Worm (Caenorhabditis elegans) whole organism, L4 larva: Measurements from ENCODE around the gene efhc-1.
A peak's percentile ranks its signal among the peaks of the same experiment; 100 is the strongest.

Source experiments
- F26F4.8 ChIP-seq: fragments of 200-800 bp; sonication (Bioruptor generic); conservative IDR thresholded peaks from 2 replicates; pipeline ENCODE4 v1.3.6; 2022; ENCODE audit warnings: missing genetic modification characterization, missing compliant biosample characterization
- F37D6.2 ChIP-seq: sonication (generic microtip); optimal IDR thresholded peaks from 2 replicates; lab custom pipeline; 2016; ENCODE audit warnings: mild to moderate bottlenecking, missing genetic modification characterization, missing compliant biosample characterization
- T26A8.4 ChIP-seq: fragments of 200-800 bp; sonication (Bioruptor generic); IDR thresholded peaks from 2 replicates; pipeline ENCODE4 v1.3.6; 2022; ENCODE audit warnings: missing genetic modification characterization, missing compliant biosample characterization
- Y105C5A.15 ChIP-seq: fragments of 200-800 bp; sonication (Bioruptor generic); IDR thresholded peaks from 2 replicates; pipeline ENCODE4 v1.3.6; 2022; ENCODE audit warnings: missing genetic modification characterization, missing compliant biosample characterization
- Y5F2A.4 ChIP-seq: fragments of 200-800 bp; sonication (Bioruptor generic); optimal IDR thresholded peaks from 2 replicates; lab custom pipeline; 2018; ENCODE audit warnings: mild to moderate bottlenecking, missing genetic modification characterization, missing compliant biosample characterization
- ZK337.2 ChIP-seq: fragments of 200-800 bp; sonication (Bioruptor generic); IDR thresholded peaks from 2 replicates; pipeline ENCODE4 v1.3.6; 2022; ENCODE audit warnings: missing genetic modification reagents, missing genetic modification characterization, missing compliant biosample characterization
- aha-1 ChIP-seq: fragments of 150-350 bp; peaks from one replicate; lab custom pipeline; 2014; ENCODE audit warnings: missing biosample characterization, missing genetic modification characterization
- ceh-20 ChIP-seq: fragments of 200-800 bp; sonication (Bioruptor generic); IDR thresholded peaks from 2 replicates; pipeline ENCODE4 v1.3.6; 2022; ENCODE audit warnings: missing genetic modification reagents, missing genetic modification characterization, missing compliant biosample characterization
- ceh-28 ChIP-seq: fragments of 150-350 bp; optimal IDR thresholded peaks from 2 replicates; lab custom pipeline; 2014; ENCODE audit warnings: missing biosample characterization, missing genetic modification reagents, missing genetic modification characterization
- ceh-82 ChIP-seq: sonication (generic microtip); optimal IDR thresholded peaks from 2 replicates; lab custom pipeline; 2017; ENCODE audit warnings: missing biosample characterization, missing genetic modification characterization
- ces-1 ChIP-seq: fragments of 150-350 bp; sonication (generic microtip); optimal IDR thresholded peaks from 4 replicates; lab custom pipeline; 2014; ENCODE audit warnings: missing biosample characterization, missing genetic modification reagents, missing genetic modification characterization
- cey-2 ChIP-seq: sonication (generic microtip); optimal IDR thresholded peaks from 3 replicates; lab custom pipeline; 2017; ENCODE audit warnings: missing genetic modification characterization, mild to moderate bottlenecking, missing compliant biosample characterization, antibody characterized with exemption, borderline replicate concordance; ENCODE audit not compliant: insufficient read depth
- daf-16 ChIP-seq, 3 experiments: sonication (generic microtip); optimal IDR thresholded peaks; 2 replicates each; lab custom pipeline; 2016 to 2017; ENCODE audit warnings: missing genetic modification characterization in 3 of 3, missing genetic modification reagents in 3 of 3, mild to moderate bottlenecking in 2 of 3, missing compliant biosample characterization in 2 of 3, missing biosample characterization in 1 of 3, moderate library complexity in 1 of 3
- daf-19 ChIP-seq: fragments of 200-800 bp; sonication (Bioruptor generic); conservative IDR thresholded peaks from 2 replicates; pipeline ENCODE4 v1.3.6; 2022; ENCODE audit warnings: missing genetic modification characterization, missing compliant biosample characterization
- daf-8 ChIP-seq: fragments of 200-800 bp; sonication (Bioruptor generic); IDR thresholded peaks from 2 replicates; pipeline ENCODE4 v1.3.6; 2022; ENCODE audit warnings: missing genetic modification characterization, missing compliant biosample characterization
- dmd-6 ChIP-seq: fragments of 200-800 bp; sonication (Bioruptor generic); IDR thresholded peaks from 2 replicates; pipeline ENCODE4 v1.3.6; 2022; ENCODE audit warnings: missing genetic modification reagents, missing genetic modification characterization, missing compliant biosample characterization
- dmd-8 ChIP-seq: fragments of 200-800 bp; sonication (Bioruptor generic); IDR thresholded peaks from 2 replicates; pipeline ENCODE4 v1.3.6; 2022; ENCODE audit warnings: missing genetic modification characterization, missing compliant biosample characterization
- dmd-9 ChIP-seq: fragments of 200-800 bp; sonication (Bioruptor generic); IDR thresholded peaks from 2 replicates; pipeline ENCODE4 v1.3.6; 2022; ENCODE audit warnings: missing genetic modification reagents, missing genetic modification characterization, missing compliant biosample characterization
- duxl-1 ChIP-seq: sonication (generic microtip); optimal IDR thresholded peaks from 2 replicates; lab custom pipeline; 2016; ENCODE audit warnings: mild to moderate bottlenecking, missing genetic modification characterization, moderate library complexity, missing compliant biosample characterization; ENCODE audit not compliant: poor library complexity
- fos-1 ChIP-seq: fragments of 150-350 bp; optimal IDR thresholded peaks from 2 replicates; lab custom pipeline; 2014; ENCODE audit warnings: missing biosample characterization, missing genetic modification characterization
- gei-8 ChIP-seq: fragments of 200-800 bp; sonication (Bioruptor generic); optimal IDR thresholded peaks from 2 replicates; lab custom pipeline; 2018; ENCODE audit warnings: mild to moderate bottlenecking, missing genetic modification characterization, missing compliant biosample characterization
- hif-1 ChIP-seq, 2 experiments: sonication (generic microtip); optimal IDR thresholded peaks; 2 replicates each; lab custom pipeline; 2016 to 2017; ENCODE audit warnings: missing compliant biosample characterization in 2 of 2, missing genetic modification characterization in 2 of 2, missing genetic modification reagents in 2 of 2, missing genotype in 2 of 2, mild to moderate bottlenecking in 1 of 2
- hlh-11 ChIP-seq: fragments of 200-800 bp; sonication (Bioruptor generic); optimal IDR thresholded peaks from 2 replicates; lab custom pipeline; 2018; ENCODE audit warnings: mild to moderate bottlenecking, missing genetic modification characterization, missing compliant biosample characterization
- hlh-30 ChIP-seq: sonication (generic microtip); optimal IDR thresholded peaks from 2 replicates; lab custom pipeline; 2017; ENCODE audit warnings: antibody characterized with exemption, mild to moderate bottlenecking, missing genetic modification characterization, missing compliant biosample characterization; ENCODE audit not compliant: insufficient read depth
- hmg-1.1 ChIP-seq: fragments of 200-800 bp; sonication (Bioruptor generic); IDR thresholded peaks from 2 replicates; pipeline ENCODE4 v1.3.6; 2022; ENCODE audit warnings: missing genetic modification reagents, missing genetic modification characterization, missing compliant biosample characterization
- jun-1 ChIP-seq: fragments of 150-350 bp; optimal IDR thresholded peaks from 2 replicates; lab custom pipeline; 2014; ENCODE audit warnings: missing biosample characterization, missing genetic modification reagents, missing genetic modification characterization
- lin-1 ChIP-seq: fragments of 200-800 bp; sonication (Bioruptor generic); IDR thresholded peaks from 2 replicates; pipeline ENCODE4 v1.3.6; 2022; ENCODE audit warnings: missing genetic modification reagents, missing genetic modification characterization, missing compliant biosample characterization
- lir-3 ChIP-seq: sonication (generic microtip); optimal IDR thresholded peaks from 2 replicates; lab custom pipeline; 2016; ENCODE audit warnings: mild to moderate bottlenecking, missing genetic modification characterization, missing compliant biosample characterization
- madf-9 ChIP-seq: fragments of 200-800 bp; sonication (Bioruptor generic); conservative IDR thresholded peaks from 2 replicates; pipeline ENCODE4 v1.3.6; 2022; ENCODE audit warnings: missing genetic modification reagents, missing genetic modification characterization, missing compliant biosample characterization
- mes-2 ChIP-seq: sonication (generic microtip); optimal IDR thresholded peaks from 2 replicates; lab custom pipeline; 2016; ENCODE audit warnings: missing genotype, mild to moderate bottlenecking, missing genetic modification characterization, missing compliant biosample characterization; ENCODE audit not compliant: poor library complexity, severe bottlenecking
- nhr-111 ChIP-seq: fragments of 200-800 bp; sonication (Bioruptor generic); optimal IDR thresholded peaks from 2 replicates; lab custom pipeline; 2018; ENCODE audit warnings: mild to moderate bottlenecking, missing genetic modification characterization, missing compliant biosample characterization
- nhr-237 ChIP-seq: sonication (generic microtip); optimal IDR thresholded peaks from 2 replicates; lab custom pipeline; 2017; ENCODE audit warnings: missing biosample characterization, missing genetic modification characterization
- nhr-25 ChIP-seq: sonication (generic microtip); optimal IDR thresholded peaks from 2 replicates; lab custom pipeline; 2017; ENCODE audit warnings: missing genetic modification characterization, mild to moderate bottlenecking, missing compliant biosample characterization, antibody characterized with exemption, moderate library complexity, borderline replicate concordance; ENCODE audit not compliant: insufficient read depth
- nhr-28 ChIP-seq: fragments of 150-350 bp; optimal IDR thresholded peaks from 2 replicates; lab custom pipeline; 2014; ENCODE audit warnings: missing biosample characterization, missing genetic modification characterization
- nhr-6 ChIP-seq: fragments of 150-350 bp; optimal IDR thresholded peaks from 2 replicates; lab custom pipeline; 2014; ENCODE audit warnings: missing biosample characterization, missing genetic modification characterization
- nhr-76 ChIP-seq: fragments of 150-350 bp; optimal IDR thresholded peaks from 2 replicates; lab custom pipeline; 2014; ENCODE audit warnings: missing biosample characterization, missing genetic modification characterization
- php-3 ChIP-seq: fragments of 200-800 bp; sonication (Bioruptor generic); IDR thresholded peaks from 2 replicates; pipeline ENCODE4 v1.3.6; 2022; ENCODE audit warnings: missing genetic modification reagents, missing genetic modification characterization, missing compliant biosample characterization
- pqm-1 ChIP-seq: sonication (generic microtip); optimal IDR thresholded peaks from 2 replicates; lab custom pipeline; 2017; ENCODE audit warnings: missing biosample characterization, missing genetic modification characterization
- rbr-2 ChIP-seq: sonication (generic microtip); optimal IDR thresholded peaks from 2 replicates; lab custom pipeline; 2016; ENCODE audit warnings: missing genotype, missing genetic modification characterization, missing compliant biosample characterization
- saeg-2 ChIP-seq: fragments of 200-800 bp; sonication (Bioruptor generic); IDR thresholded peaks from 2 replicates; pipeline ENCODE4 v1.3.6; 2022; ENCODE audit warnings: missing genetic modification reagents, missing genetic modification characterization, missing compliant biosample characterization
- set-16 ChIP-seq: fragments of 200-800 bp; sonication (Bioruptor generic); IDR thresholded peaks from 2 replicates; pipeline ENCODE4 v1.3.6; 2022; ENCODE audit warnings: missing genetic modification reagents, missing genetic modification characterization, missing compliant biosample characterization
- snpc-4 ChIP-seq: fragments of 150-350 bp; optimal IDR thresholded peaks from 2 replicates; lab custom pipeline; 2014; ENCODE audit warnings: missing biosample characterization, missing genetic modification characterization
- zag-1 ChIP-seq: fragments of 150-350 bp; optimal IDR thresholded peaks from 2 replicates; lab custom pipeline; 2014; ENCODE audit warnings: missing biosample characterization, missing genetic modification characterization
- zfp-2 ChIP-seq: sonication (generic microtip); optimal IDR thresholded peaks from 2 replicates; lab custom pipeline; 2016; ENCODE audit warnings: mild to moderate bottlenecking, missing genetic modification characterization, missing compliant biosample characterization
- zfp-3 ChIP-seq: fragments of 200-800 bp; sonication (Bioruptor generic); conservative IDR thresholded peaks from 2 replicates; pipeline ENCODE4 v1.3.6; 2022; ENCODE audit warnings: missing genetic modification reagents, missing genetic modification characterization, missing compliant biosample characterization
- ztf-11 ChIP-seq: fragments of 150-350 bp; optimal IDR thresholded peaks from 2 replicates; lab custom pipeline; 2014; ENCODE audit warnings: missing biosample characterization, missing genetic modification characterization

Gene efhc-1

DNA sequence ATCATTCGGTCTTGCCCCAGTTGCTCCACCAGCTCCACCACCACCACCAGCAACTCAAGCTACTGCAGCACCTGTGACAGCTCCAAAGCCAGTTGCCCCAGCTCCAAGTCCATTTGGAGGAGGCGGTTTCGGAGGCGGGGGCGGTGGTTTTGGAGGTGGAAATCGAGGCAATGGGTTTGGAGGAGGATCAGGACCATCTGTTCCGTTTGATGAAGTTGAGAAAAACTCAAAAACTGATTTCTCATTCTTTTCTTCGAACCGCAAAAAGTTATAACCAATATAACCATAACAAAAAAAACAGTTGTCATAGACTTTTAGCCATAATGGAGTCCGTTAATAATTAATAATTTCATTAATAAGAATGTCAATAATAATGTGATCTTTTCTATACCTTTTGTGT, 36.8 kb upstream of the efhc-1 start:
- TF ChIP-seq F37D6.2 (tag; lab: Kevin White, UChicago) (no peak), nhr-237 (no peak), hlh-30 (no peak), hif-1 (tag; optimal IDR thresholded peaks at IDR 0.05; lab: Kevin White, UChicago) (no peak), rbr-2 (tag; lab: Kevin White, UChicago) (no peak), lir-3 (tag; lab: Kevin White, UChicago) (no peak), aha-1 (peak; percentile 93), jun-1 (no peak), daf-19 (no peak), Y105C5A.15 (no peak), ceh-20 (GFP tag; lab: Robert Waterston, UW) (no peak), snpc-4 (no peak), ceh-28 (tag; lab: Kevin White, UChicago) (no peak), duxl-1 (no peak), set-16 (GFP tag; lab: Robert Waterston, UW) (peak; percentile 79)
- TF ChIP-seq, all 104 proteins: peak for 2

DNA sequence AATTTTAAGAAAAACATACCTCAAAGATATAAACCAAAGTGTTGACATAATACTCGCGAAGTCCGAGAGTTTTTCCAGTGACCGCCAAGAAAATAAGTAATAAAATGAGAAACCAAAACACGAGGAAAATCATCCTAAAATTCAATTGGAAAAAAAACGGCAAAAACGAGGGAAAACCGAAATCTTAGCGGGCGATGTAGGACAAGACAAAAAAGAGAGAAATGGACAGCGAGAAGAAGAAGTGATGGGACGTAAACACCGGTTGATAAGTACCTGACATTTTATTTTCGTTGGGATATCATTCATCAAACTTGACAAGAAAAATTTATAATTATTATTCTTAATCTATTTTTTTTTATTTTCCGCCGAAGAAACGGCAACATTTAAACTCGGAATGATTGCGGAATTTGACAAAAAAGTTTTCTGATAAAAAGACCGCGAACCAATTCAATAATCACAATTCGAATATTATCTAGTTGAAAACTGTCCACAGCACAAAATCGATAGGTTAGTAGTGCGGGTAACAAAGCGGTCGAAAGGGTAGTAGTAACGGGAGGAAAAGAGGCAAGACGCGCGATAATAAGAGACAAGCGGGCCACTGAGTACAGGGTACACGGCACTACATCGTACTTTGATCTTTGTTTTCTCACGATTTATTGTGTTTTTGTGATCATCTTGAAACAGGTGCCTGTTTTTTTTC, 30.7 kb upstream of the efhc-1 start, which contains the start of gene acl-5:
acl-5 (minus strand) TSS at position 134 of the 700 bp plus-strand sequence.
- TF ChIP-seq nhr-237 (no peak), F26F4.8 (no peak), dmd-6 (peak; percentile 25), fos-1 (tag; lab: Kevin White, UChicago) (no peak), hif-1 (tag; optimal IDR thresholded peaks at IDR 0.05; lab: Kevin White, UChicago) (no peak), madf-9 (GFP tag; lab: Robert Waterston, UW) (no peak), ZK337.2 (no peak), mes-2 (tag; lab: Kevin White, UChicago) (peak; percentile 10), nhr-6 (tag; lab: Kevin White, UChicago) (no peak), nhr-25 (tag; lab: Kevin White, UChicago) (no peak), nhr-28 (tag; lab: Kevin White, UChicago) (peak; percentile 27), hlh-30 (no peak), pqm-1 (tag; lab: Kevin White, UChicago) (peak; percentile 21), dmd-9 (GFP tag; lab: Robert Waterston, UW) (no peak), hlh-11 (tag; lab: Kevin White, UChicago) (peak; percentile 52), aha-1 (peak; percentile 83), daf-16 (GFP tag; optimal IDR thresholded peaks at IDR 0.05; lab: Kevin White, UChicago) (peak in 1 of 2 experiments; percentile 24), daf-16 (tag; optimal IDR thresholded peaks at IDR 0.05; lab: Kevin White, UChicago) (peak; percentile 52), daf-8 (no peak), lin-1 (GFP tag; lab: Robert Waterston, UW) (no peak)
- TF ChIP-seq, all 104 proteins: peak for 7

- no peak for TF ChIP-seq Y5F2A.4
- TF ChIP-seq dmd-8 (GFP tag; lab: Robert Waterston, UW): no peak
- no peak for TF ChIP-seq nhr-25 (tag; lab: Kevin White, UChicago)
- peak; percentile 48 for TF ChIP-seq gei-8 (GFP tag; lab: Kevin White, UChicago)
- TF ChIP-seq dmd-9 (GFP tag; lab: Robert Waterston, UW): no peak
- TF ChIP-seq zfp-3 (GFP tag; lab: Robert Waterston, UW): no peak
- TF ChIP-seq saeg-2 (GFP tag; lab: Robert Waterston, UW): no peak
- no peak for TF ChIP-seq F37D6.2 (tag; lab: Kevin White, UChicago)
- no peak for TF ChIP-seq zag-1 (tag; lab: Kevin White, UChicago)
- TF ChIP-seq T26A8.4 (GFP tag; lab: Robert Waterston, UW): no peak; the same call in 1 of the 2 replicates
- TF ChIP-seq nhr-76 (tag; lab: Kevin White, UChicago): no peak
- TF ChIP-seq ces-1: no peak
- no peak for TF ChIP-seq zfp-2 (tag; lab: Kevin White, UChicago)
- no peak for TF ChIP-seq ceh-82 (tag; lab: Kevin White, UChicago)
- peak; percentile 14; the same call in 1 of the 2 replicates for TF ChIP-seq php-3 (GFP tag; lab: Robert Waterston, UW)
- TF ChIP-seq ztf-11 (tag; lab: Kevin White, UChicago): no peak
- TF ChIP-seq nhr-111 (GFP tag; lab: Kevin White, UChicago): no peak
- TF ChIP-seq nhr-6 (tag; lab: Kevin White, UChicago): peak; percentile 19
- TF ChIP-seq cey-2 (tag; lab: Kevin White, UChicago): no peak
- TF ChIP-seq hmg-1.1 (GFP tag; lab: Robert Waterston, UW): 0 out of 2 replicates have a peak, but pooled peaks have one; percentile 17
Observed at ce11 chrX:10332035-10332614, 26.1 kb upstream of the efhc-1 start.
